Worm (Caenorhabditis elegans): ENCODE data around the gene B0432.7.

- TF ChIP-seq ztf-23 (GFP tag; IDR thresholded peaks at IDR 0.05) (no peak), ref-1 (GFP tag; conservative IDR thresholded peaks at IDR 0.05) (no peak), ztf-29 (GFP tag; IDR thresholded peaks at IDR 0.05) (no peak), flt-1 (GFP tag; IDR thresholded peaks at IDR 0.05) (no peak), med-1 (GFP tag; optimal IDR thresholded peaks at IDR 0.05; ENCODE audit: insufficient read depth) (no peak), cog-1 (tag; optimal IDR thresholded peaks at IDR 0.05) (no peak)
Measured at ce11 chrII:237721-238120, 36.1 kb downstream of the B0432.7 start, which contains the start of gene laat-1.

All from whole organism, midembryonic.